Worm (Caenorhabditis elegans): ENCODE data around the gene mtm-6.

DNA sequence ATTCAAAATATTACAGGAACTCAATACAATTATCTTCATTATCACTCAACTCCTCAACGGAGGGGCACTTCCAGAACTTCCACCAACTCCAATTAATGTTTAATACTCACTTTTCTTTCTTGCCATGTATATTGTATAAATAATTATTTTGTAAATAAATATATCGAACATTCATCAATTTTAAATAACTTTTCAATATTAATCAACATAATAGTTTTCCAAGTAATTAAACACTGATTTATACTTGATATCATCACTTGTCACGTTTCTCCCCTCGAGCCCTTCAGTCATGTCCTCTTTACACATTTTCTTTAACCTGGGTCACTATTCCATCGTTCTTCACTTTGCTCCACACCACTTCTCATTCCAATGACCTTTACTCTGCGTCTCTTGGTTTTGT is 56.0 kb downstream of the mtm-6 start, which contains the start of gene mig-18:
- no peak for TF ChIP-seq aptf-2 (GFP tag; conservative IDR thresholded peaks at IDR 0.05)
- TF ChIP-seq lin-35 (GFP tag; optimal IDR thresholded peaks at IDR 0.05), result no peak
- no peak for TF ChIP-seq madf-6 (GFP tag; IDR thresholded peaks at IDR 0.05)
- TF ChIP-seq snpc-4 (GFP tag; optimal IDR thresholded peaks at IDR 0.05), result no peak
- TF ChIP-seq snpc-4 (tag; optimal IDR thresholded peaks at IDR 0.05), result no peak
- no peak for TF ChIP-seq unc-62 (GFP tag; optimal IDR thresholded peaks at IDR 0.05)
- TF ChIP-seq nhr-179 (tag; optimal IDR thresholded peaks at IDR 0.05), result no peak
- TF ChIP-seq snpc-3.4 (tag; optimal IDR thresholded peaks at IDR 0.05), result no peak
- no peak for TF ChIP-seq somi-1 (GFP tag; optimal IDR thresholded peaks at IDR 0.05)
- TF ChIP-seq hmg-20 (GFP tag; IDR thresholded peaks at IDR 0.05), result no peak
- no peak for TF ChIP-seq cebp-2 (GFP tag; IDR thresholded peaks at IDR 0.05)
- TF ChIP-seq ceh-79 (tag; optimal IDR thresholded peaks at IDR 0.05), result no peak
